Worm (Caenorhabditis elegans): ENCODE data around the gene T09F3.2.

T09F3.2 gene

DNA sequence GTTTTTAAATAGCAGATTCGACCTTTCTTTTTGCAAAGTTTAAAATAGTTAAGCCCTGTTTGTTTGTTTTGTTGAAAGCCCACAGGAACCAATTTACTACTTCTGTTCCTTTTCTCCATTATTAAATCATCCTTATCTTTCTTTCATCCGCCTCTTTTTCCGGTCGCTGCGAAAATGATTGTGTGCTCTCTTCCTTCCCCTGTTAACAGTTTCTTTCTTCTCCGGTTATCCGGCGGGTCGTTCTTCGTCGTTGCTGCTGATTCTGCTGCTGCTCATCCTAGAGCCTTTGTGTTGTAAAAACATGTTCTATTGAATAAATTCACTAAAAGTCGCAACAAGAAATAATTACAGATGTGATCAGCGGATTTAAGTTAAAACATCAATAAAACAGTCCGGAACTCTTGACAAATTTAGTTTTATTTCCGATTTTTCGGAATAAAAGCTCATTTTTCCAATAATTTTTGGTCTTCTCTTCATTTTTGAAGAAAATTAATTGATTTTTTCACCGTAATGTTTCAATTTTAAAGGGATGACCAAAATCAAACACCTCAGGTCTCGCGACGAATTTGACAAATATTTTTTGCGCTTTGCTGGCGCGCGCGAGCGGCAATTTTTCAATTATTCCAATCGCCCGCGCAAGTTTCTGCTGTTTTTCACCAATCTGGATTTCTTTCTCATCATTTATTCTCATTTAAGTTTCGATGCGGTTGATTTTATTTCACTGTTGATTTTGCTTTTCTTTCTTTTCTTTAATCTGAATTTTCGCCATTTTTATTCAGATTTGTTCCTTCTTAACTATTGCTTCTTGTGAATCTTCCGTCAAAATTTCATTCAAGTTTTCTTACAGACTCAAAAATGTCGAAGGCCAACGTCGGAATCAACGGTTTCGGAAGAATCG lies 2.6 kb downstream of the T09F3.2 start, which contains the start of gene gpd-1:
gpd-1 (plus strand) TSS at position 848 of the 898 bp plus-strand sequence.
- TF ChIP-seq T26A8.4 (GFP tag; IDR thresholded peaks at IDR 0.05) (0 out of 2 replicates have a peak, but pooled peaks have one; percentile 12), lin-29 (GFP tag; IDR thresholded peaks at IDR 0.05) (no peak), unc-130 (GFP tag; optimal IDR thresholded peaks at IDR 0.05) (peak; percentile 85), ama-1 (optimal IDR thresholded peaks at IDR 0.05) (peak; percentile 74), dmd-8 (GFP tag; IDR thresholded peaks at IDR 0.05) (no peak), zfp-3 (GFP tag; conservative IDR thresholded peaks at IDR 0.05) (peak; percentile 57; the same call in 1 of the 2 replicates), daf-16 (GFP tag; optimal IDR thresholded peaks at IDR 0.05) (no peak), daf-16 (tag; optimal IDR thresholded peaks at IDR 0.05) (peak; percentile 4), lin-1 (GFP tag; IDR thresholded peaks at IDR 0.05) (no peak), sdz-12 (GFP tag; optimal IDR thresholded peaks at IDR 0.05) (peak; percentile 3), aly-2 (tag; optimal IDR thresholded peaks at IDR 0.05) (no peak), daf-12 (tag; optimal IDR thresholded peaks at IDR 0.05) (no peak), lin-13 (GFP tag; optimal IDR thresholded peaks at IDR 0.05) (no peak), mdl-1 (tag; optimal IDR thresholded peaks at IDR 0.05) (no peak), F44E2.7 (GFP tag; IDR thresholded peaks at IDR 0.05) (no peak), pha-4 (GFP tag; IDR thresholded peaks at IDR 0.05) (no peak), pha-4 (tag; optimal IDR thresholded peaks at IDR 0.05) (no peak), pqm-1 (tag; optimal IDR thresholded peaks at IDR 0.05) (no peak), daf-19 (GFP tag; conservative IDR thresholded peaks at IDR 0.05) (no peak), gei-8 (GFP tag; optimal IDR thresholded peaks at IDR 0.05) (peak; percentile 41), mdt-29 (GFP tag; IDR thresholded peaks at IDR 0.05) (no peak), nhr-48 (tag; optimal IDR thresholded peaks at IDR 0.05) (peak; percentile 32), Y48G9A.11 (GFP tag; IDR thresholded peaks at IDR 0.05) (peak; percentile 61; the same call in 1 of the 2 replicates), lin-38 (GFP tag; IDR thresholded peaks at IDR 0.05) (peak; percentile 73), F49E8.2 (tag; optimal IDR thresholded peaks at IDR 0.05; ENCODE audit: borderline replicate concordance) (no peak), ceh-44 (GFP tag; IDR thresholded peaks at IDR 0.05) (no peak), F37D6.2 (tag; optimal IDR thresholded peaks at IDR 0.05) (no peak), ctbp-1 (GFP tag; IDR thresholded peaks at IDR 0.05) (no peak), mes-2 (tag; optimal IDR thresholded peaks at IDR 0.05; ENCODE audit: poor library complexity, severe bottlenecking) (peak; percentile 6), php-3 (GFP tag; IDR thresholded peaks at IDR 0.05) (0 out of 2 replicates have a peak, but pooled peaks have one; percentile 13), lim-7 (GFP tag; IDR thresholded peaks at IDR 0.05) (no peak), spr-3 (GFP tag; optimal IDR thresholded peaks at IDR 0.05) (peak; percentile 19), lin-15B (tag; optimal IDR thresholded peaks at IDR 0.05) (no peak), ztf-7 (tag; optimal IDR thresholded peaks at IDR 0.05) (no peak), D1046.2 (GFP tag; IDR thresholded peaks at IDR 0.05) (0 out of 2 replicates have a peak, but pooled peaks have one; percentile 59), arid-1 (GFP tag; conservative IDR thresholded peaks at IDR 0.05) (no peak), nhr-42 (GFP tag; IDR thresholded peaks at IDR 0.05) (no peak), nhr-77 (tag; optimal IDR thresholded peaks at IDR 0.05) (no peak), hmg-1.1 (GFP tag; IDR thresholded peaks at IDR 0.05) (no peak), nhr-10 (tag; optimal IDR thresholded peaks at IDR 0.05) (no peak), snpc-1.2 (GFP tag; IDR thresholded peaks at IDR 0.05) (0 out of 2 replicates have a peak, but pooled peaks have one; percentile 11), nhr-102 (tag; optimal IDR thresholded peaks at IDR 0.05) (peak; percentile 45), jun-1 (tag; optimal IDR thresholded peaks at IDR 0.05) (no peak)

Measured in whole organism, L4 larva.